Fruit fly (Drosophila melanogaster): ENCODE data around the gene CG14864.

DNA sequence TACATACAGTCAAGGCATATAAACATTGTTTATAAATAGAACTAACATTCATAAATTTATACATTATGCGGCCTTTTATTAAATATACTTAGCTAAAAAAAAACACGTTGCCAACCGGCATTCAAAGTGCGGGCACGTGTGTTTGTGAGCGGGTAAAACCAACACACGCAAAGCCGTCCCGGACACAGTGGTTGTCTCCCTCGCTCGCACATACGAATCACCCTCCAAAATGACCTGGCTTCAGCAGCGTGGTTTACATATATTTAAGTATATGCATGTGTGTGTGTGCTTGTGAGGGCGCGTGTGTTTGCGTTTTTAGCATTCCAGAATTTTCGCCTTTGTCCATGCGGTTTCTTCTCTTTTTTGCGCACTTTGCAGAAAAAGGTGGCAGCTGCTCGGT is 24.9 kb downstream of the CG14864 start:
- TF ChIP-seq insv (optimal IDR thresholded peaks at IDR 0.05), result no peak
- TF ChIP-seq psq (optimal IDR thresholded peaks at IDR 0.05), result no peak
- no peak for TF ChIP-seq Sin3A (optimal IDR thresholded peaks at IDR 0.05)
- no peak for TF ChIP-seq ttk (optimal IDR thresholded peaks at IDR 0.05)

Measured in Kc167 (cell line).